Worm (Caenorhabditis elegans): Measurements from ENCODE around the gene F10E7.9.

DNA sequence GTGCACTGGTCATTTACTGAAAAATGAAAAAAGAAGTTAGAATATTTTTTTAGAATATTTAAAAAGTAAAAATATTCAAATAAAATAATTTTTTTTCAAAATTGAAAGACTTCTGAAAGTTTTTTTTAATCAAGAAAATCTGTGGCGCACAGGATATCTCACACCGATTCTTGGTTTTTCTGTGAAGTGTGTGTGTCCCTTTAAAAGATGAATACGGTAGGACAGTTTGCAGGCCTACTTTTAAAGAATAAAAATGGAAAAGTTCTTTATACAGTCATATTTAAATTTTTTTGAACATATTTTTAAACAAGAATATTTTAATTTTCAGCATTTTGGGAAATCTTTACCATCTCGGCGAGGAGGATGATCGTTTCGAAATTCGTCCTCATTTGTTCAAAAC is 11.3 kb downstream of the F10E7.9 start, which contains the start of gene mct-5:
- no peak for TF ChIP-seq sptf-1 (tag; optimal IDR thresholded peaks at IDR 0.05)
- TF ChIP-seq mls-2 (tag; optimal IDR thresholded peaks at IDR 0.05) = no peak
- no peak for TF ChIP-seq unc-62 (GFP tag; optimal IDR thresholded peaks at IDR 0.05)

Measured in whole organism, mixed stage, embryonic.